Fruit fly (Drosophila melanogaster): ENCODE results near the gene mfrn.

mfrn gene

DNA sequence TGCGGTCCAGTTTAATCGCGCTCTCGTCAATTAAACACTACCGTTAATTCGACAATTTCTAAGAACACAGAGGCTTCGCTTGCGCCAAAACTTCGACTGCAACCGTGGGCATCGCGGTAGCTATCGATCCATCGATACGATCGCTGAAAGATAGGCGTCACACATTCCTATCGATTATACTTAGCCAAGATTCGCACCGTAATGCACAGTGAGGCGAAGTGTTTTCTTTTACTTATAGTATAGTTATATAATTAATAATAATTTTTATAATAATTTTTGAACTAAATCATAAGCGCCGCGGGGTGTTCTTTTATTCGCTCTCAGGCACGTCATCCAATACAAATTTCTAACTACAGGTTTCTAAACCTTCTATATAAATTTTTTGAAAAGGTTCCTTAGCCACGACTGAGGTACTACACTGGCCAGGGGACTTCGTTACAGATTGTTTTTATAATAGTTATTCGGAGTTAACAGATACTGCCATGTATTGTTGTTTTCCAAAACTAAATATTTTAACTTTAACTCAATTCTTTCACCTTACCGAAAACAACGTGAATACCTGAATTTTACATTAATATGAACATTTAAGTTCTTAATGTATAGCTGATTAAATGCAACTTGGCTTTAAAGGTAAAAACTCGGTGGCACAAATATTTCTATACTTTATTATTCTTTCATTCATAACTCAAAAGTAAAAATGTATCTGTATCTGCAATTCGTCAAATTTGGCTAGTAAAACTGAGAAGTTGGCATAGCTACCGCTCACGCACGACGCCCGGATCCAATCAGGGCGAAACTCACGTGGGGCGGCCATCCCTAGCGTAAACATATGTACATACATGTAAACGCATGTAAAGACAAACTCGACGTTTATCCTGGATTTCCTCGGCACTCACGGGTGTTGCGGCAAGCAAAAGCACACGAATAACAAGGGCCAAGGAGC is 9.8 kb downstream of the mfrn start, which contains the start of the genes NSD and BOD1 (continued):
- no peak for TF ChIP-seq CG4854 (GFP tag; optimal IDR thresholded peaks at IDR 0.05)
- TF ChIP-seq Xbp1 (GFP tag; optimal IDR thresholded peaks at IDR 0.05): peak; percentile 73
- TF ChIP-seq pho (GFP tag; optimal IDR thresholded peaks at IDR 0.05): no peak
- TF ChIP-seq CG10431 (GFP tag; optimal IDR thresholded peaks at IDR 0.05): peak; percentile 21
- peak; percentile 53 for TF ChIP-seq Meics (GFP tag; optimal IDR thresholded peaks at IDR 0.05)
- no peak for TF ChIP-seq CG11398 (GFP tag; optimal IDR thresholded peaks at IDR 0.05)
- no peak for TF ChIP-seq Jarid2 (GFP tag; optimal IDR thresholded peaks at IDR 0.05)
- TF ChIP-seq CG9817 (tag; optimal IDR thresholded peaks at IDR 0.05): peak; percentile 60
- TF ChIP-seq CG8924 (tag; optimal IDR thresholded peaks at IDR 0.05): peak; percentile 54
- TF ChIP-seq mam (GFP tag; optimal IDR thresholded peaks at IDR 0.05): peak; percentile 57
- TF ChIP-seq CG10959 (GFP tag; IDR thresholded peaks at IDR 0.05): peak; percentile 38; the same call in 1 of the 2 replicates
- TF ChIP-seq CG9797 (GFP tag; optimal IDR thresholded peaks at IDR 0.05): no peak
- peak; percentile 95 for TF ChIP-seq CG16813 (GFP tag; IDR thresholded peaks at IDR 0.05; ENCODE audit: partially characterized antibody)
- peak; percentile 48 for TF ChIP-seq CG12391 (tag; optimal IDR thresholded peaks at IDR 0.05)
- no peak for TF ChIP-seq Eip74EF (GFP tag; optimal IDR thresholded peaks at IDR 0.05)
- TF ChIP-seq CG3407 (GFP tag; optimal IDR thresholded peaks at IDR 0.05): no peak
- no peak for TF ChIP-seq pnt (GFP tag; optimal IDR thresholded peaks at IDR 0.05)
- TF ChIP-seq MBD-R2 (GFP tag; IDR thresholded peaks at IDR 0.05): peak; percentile 88
- no peak for TF ChIP-seq CG17612 (GFP tag; IDR thresholded peaks at IDR 0.05)
- TF ChIP-seq CHES-1-like (GFP tag; optimal IDR thresholded peaks at IDR 0.05): no peak
- no peak for TF ChIP-seq CG18764 (GFP tag; optimal IDR thresholded peaks at IDR 0.05)
- no peak for TF ChIP-seq D19A (tag; optimal IDR thresholded peaks at IDR 0.05)
- TF ChIP-seq Mes4 (GFP tag; optimal IDR thresholded peaks at IDR 0.05): no peak
- TF ChIP-seq dati (GFP tag; IDR thresholded peaks at IDR 0.05): no peak
- no peak for TF ChIP-seq ftz-f1 (GFP tag; optimal IDR thresholded peaks at IDR 0.05)
- TF ChIP-seq Hr3 (GFP tag; optimal IDR thresholded peaks at IDR 0.05): peak; percentile 52
- TF ChIP-seq insv (GFP tag; optimal IDR thresholded peaks at IDR 0.05): no peak
- TF ChIP-seq CG17829 (tag; optimal IDR thresholded peaks at IDR 0.05): peak; percentile 49
- no peak for TF ChIP-seq Mad (GFP tag; optimal IDR thresholded peaks at IDR 0.05)
- TF ChIP-seq cato (GFP tag; optimal IDR thresholded peaks at IDR 0.05; ENCODE audit: borderline replicate concordance): no peak
- TF ChIP-seq cg (GFP tag; optimal IDR thresholded peaks at IDR 0.05): no peak
- peak; percentile 46 for TF ChIP-seq unpg (GFP tag; optimal IDR thresholded peaks at IDR 0.05)
- peak; percentile 20 for TF ChIP-seq CG7987 (GFP tag; optimal IDR thresholded peaks at IDR 0.05)
- TF ChIP-seq aop (GFP tag; IDR thresholded peaks at IDR 0.05): no peak
- no peak for TF ChIP-seq bigmax (GFP tag; optimal IDR thresholded peaks at IDR 0.05)
- peak; percentile 100 for TF ChIP-seq Dref (GFP tag; IDR thresholded peaks at IDR 0.05)
- peak in 1 of 2 experiments; percentile 39 for TF ChIP-seq crp (GFP tag; optimal IDR thresholded peaks at IDR 0.05)
- TF ChIP-seq caup (GFP tag; optimal IDR thresholded peaks at IDR 0.05; ENCODE audit: severe bottlenecking): peak; percentile 20
- TF ChIP-seq ssp (GFP tag; IDR thresholded peaks at IDR 0.05): peak; percentile 68
- no peak for TF ChIP-seq CG2875 (GFP tag; optimal IDR thresholded peaks at IDR 0.05)
- no peak for TF ChIP-seq corto (GFP tag; optimal IDR thresholded peaks at IDR 0.05)
- TF ChIP-seq tin (GFP tag; optimal IDR thresholded peaks at IDR 0.05): peak; percentile 64
- no peak for TF ChIP-seq lbe (GFP tag; optimal IDR thresholded peaks at IDR 0.05)
- TF ChIP-seq toy (GFP tag; IDR thresholded peaks at IDR 0.05): no peak
- TF ChIP-seq CG34422 (GFP tag; IDR thresholded peaks at IDR 0.05): peak; percentile 77
- peak; percentile 31 for TF ChIP-seq ewg (GFP tag; optimal IDR thresholded peaks at IDR 0.05)
- no peak for TF ChIP-seq NC2β (GFP tag; optimal IDR thresholded peaks at IDR 0.05)
- 0 out of 2 replicates have a peak, but pooled peaks have one; percentile 46 for TF ChIP-seq CG1024 (GFP tag; IDR thresholded peaks at IDR 0.05)

Measured in whole organism, embryonic.